Fruit fly (Drosophila melanogaster) whole organism, prepupa: ENCODE data around the gene dbr.

Experiments
- Blimp-1 ChIP-seq: fragments of 200-800 bp; sonication (Bioruptor generic); optimal IDR thresholded peaks from 3 replicates; lab custom pipeline; 2017; ENCODE audit warnings: missing biosample characterization, missing genetic modification characterization, mild to moderate bottlenecking, moderate library complexity, missing genetic modification reagents
- CG10631 ChIP-seq: fragments of 200-800 bp; sonication (Bioruptor generic); optimal IDR thresholded peaks from 2 replicates; lab custom pipeline; 2016; ENCODE audit warnings: missing biosample characterization, missing genetic modification characterization
- CG15336 ChIP-seq: fragments of 200-800 bp; sonication (Bioruptor generic); IDR thresholded peaks from 2 replicates; pipeline ENCODE4 v1.3.6; 2022; ENCODE audit warnings: missing biosample characterization, missing genetic modification characterization
- CG1621 ChIP-seq: fragments of 200-800 bp; sonication (Bioruptor generic); optimal IDR thresholded peaks from 3 replicates; lab custom pipeline; 2018; ENCODE audit warnings: missing biosample characterization, mild to moderate bottlenecking, missing genetic modification characterization
- CG16779 ChIP-seq: fragments of 200-800 bp; sonication (Bioruptor generic); optimal IDR thresholded peaks from 3 replicates; lab custom pipeline; 2017; ENCODE audit warnings: missing biosample characterization, mild to moderate bottlenecking, missing genetic modification characterization
- CG3032 ChIP-seq: fragments of 200-800 bp; optimal IDR thresholded peaks from 2 replicates; lab custom pipeline; 2019; ENCODE audit warnings: missing biosample characterization, mild to moderate bottlenecking, missing genetic modification characterization, moderate library complexity
- CG31627 ChIP-seq: fragments of 200-800 bp; sonication (Bioruptor generic); optimal IDR thresholded peaks from 3 replicates; lab custom pipeline; 2016; ENCODE audit warnings: missing biosample characterization, missing genetic modification characterization
- CG34406 ChIP-seq: fragments of 200-800 bp; sonication (Bioruptor generic); optimal IDR thresholded peaks from 3 replicates; lab custom pipeline; 2016; ENCODE audit warnings: missing biosample characterization, missing genetic modification characterization
- CG6792 ChIP-seq: fragments of 200-800 bp; sonication (Bioruptor generic); optimal IDR thresholded peaks from 3 replicates; lab custom pipeline; 2016; ENCODE audit warnings: missing biosample characterization, missing genetic modification characterization
- CG6808 ChIP-seq: fragments of 200-800 bp; sonication (Bioruptor generic); optimal IDR thresholded peaks from 3 replicates; lab custom pipeline; 2017; ENCODE audit warnings: missing biosample characterization, missing genetic modification characterization, mild to moderate bottlenecking, moderate library complexity, missing genetic modification reagents
- CG6854 ChIP-seq: fragments of 200-800 bp; sonication (Bioruptor generic); optimal IDR thresholded peaks from 2 replicates; lab custom pipeline; 2017; ENCODE audit warnings: missing biosample characterization, mild to moderate bottlenecking, missing genetic modification characterization
- CG8119 ChIP-seq: fragments of 200-800 bp; sonication (Bioruptor generic); IDR thresholded peaks from 3 replicates; pipeline ENCODE4 v1.3.6; 2022; ENCODE audit warnings: missing biosample characterization, missing genetic modification characterization
- CG8319 ChIP-seq: fragments of 200-800 bp; sonication (Bioruptor generic); optimal IDR thresholded peaks from 3 replicates; lab custom pipeline; 2016; ENCODE audit warnings: missing biosample characterization, missing genetic modification characterization
- CG8632 ChIP-seq: fragments of 200-800 bp; sonication (Bioruptor generic); optimal IDR thresholded peaks from 3 replicates; lab custom pipeline; 2016; ENCODE audit warnings: missing biosample characterization, missing genetic modification characterization
- CG9139 ChIP-seq: fragments of 200-800 bp; sonication (Bioruptor generic); optimal IDR thresholded peaks from 3 replicates; lab custom pipeline; 2017; ENCODE audit warnings: missing biosample characterization, mild to moderate bottlenecking, missing genetic modification characterization
- Eip78C ChIP-seq: fragments of 200-800 bp; sonication (Bioruptor generic); peaks from one replicate; lab custom pipeline; 2016; ENCODE audit warnings: missing biosample characterization, missing genetic modification characterization
- Ets96B ChIP-seq: fragments of 200-800 bp; optimal IDR thresholded peaks from 2 replicates; lab custom pipeline; 2019; ENCODE audit warnings: missing biosample characterization, mild to moderate bottlenecking, missing genetic modification characterization, moderate library complexity
- Gug ChIP-seq: fragments of 200-800 bp; sonication (Bioruptor generic); IDR thresholded peaks from 2 replicates; pipeline ENCODE4 v1.3.6; 2022; ENCODE audit warnings: missing biosample characterization, missing genetic modification characterization
- Hr39 ChIP-seq: fragments of 200-800 bp; sonication (Bioruptor generic); optimal IDR thresholded peaks from 2 replicates; lab custom pipeline; 2016; ENCODE audit warnings: missing biosample characterization, missing genetic modification characterization
- Smox ChIP-seq: fragments of 200-800 bp; sonication (Bioruptor generic); optimal IDR thresholded peaks from 3 replicates; lab custom pipeline; 2016; ENCODE audit warnings: missing biosample characterization, missing genetic modification characterization
- Sox102F ChIP-seq: fragments of 200-800 bp; sonication (Bioruptor generic); optimal IDR thresholded peaks from 2 replicates; lab custom pipeline; 2016; ENCODE audit warnings: missing biosample characterization, mild to moderate bottlenecking, missing genetic modification characterization
- Sox14 ChIP-seq: fragments of 200-800 bp; sonication (Bioruptor generic); optimal IDR thresholded peaks from 3 replicates; lab custom pipeline; 2016; ENCODE audit warnings: missing biosample characterization, missing genetic modification characterization
- Sox15 ChIP-seq: fragments of 200-800 bp; sonication (Bioruptor generic); optimal IDR thresholded peaks from 3 replicates; lab custom pipeline; 2016; ENCODE audit warnings: missing biosample characterization, missing genetic modification characterization
- dac ChIP-seq: fragments of 200-800 bp; sonication (Bioruptor generic); optimal IDR thresholded peaks from 2 replicates; lab custom pipeline; 2017; ENCODE audit warnings: missing biosample characterization, mild to moderate bottlenecking, missing genetic modification characterization
- dsx ChIP-seq: fragments of 200-800 bp; optimal IDR thresholded peaks from 3 replicates; lab custom pipeline; 2019; ENCODE audit warnings: missing biosample characterization, mild to moderate bottlenecking, missing genetic modification characterization, moderate library complexity; ENCODE audit not compliant: poor library complexity, severe bottlenecking
- eg ChIP-seq: fragments of 200-800 bp; sonication (Bioruptor generic); IDR thresholded peaks from 3 replicates; pipeline ENCODE4 v1.3.6; 2022; ENCODE audit warnings: missing biosample characterization, missing genetic modification characterization
- esn ChIP-seq: fragments of 200-800 bp; sonication (Bioruptor generic); optimal IDR thresholded peaks from 2 replicates; lab custom pipeline; 2016; ENCODE audit warnings: missing biosample characterization, mild to moderate bottlenecking, missing genetic modification characterization, moderate library complexity
- fd59A ChIP-seq: fragments of 200-800 bp; sonication (Bioruptor generic); optimal IDR thresholded peaks from 2 replicates; lab custom pipeline; 2017; ENCODE audit warnings: missing biosample characterization, mild to moderate bottlenecking, missing genetic modification characterization, missing genetic modification reagents
- net ChIP-seq: fragments of 200-800 bp; sonication (Bioruptor generic); optimal IDR thresholded peaks from 3 replicates; lab custom pipeline; 2016; ENCODE audit warnings: missing biosample characterization, missing genetic modification characterization
- pdm3 ChIP-seq: fragments of 200-800 bp; sonication (Bioruptor generic); optimal IDR thresholded peaks from 3 replicates; lab custom pipeline; 2016; ENCODE audit warnings: missing biosample characterization, missing genetic modification characterization
- salr ChIP-seq, 2 experiments: fragments of 200-800 bp; sonication (Bioruptor generic); optimal IDR thresholded peaks; 3 replicates each; lab custom pipeline; 2016 to 2018; ENCODE audit warnings: missing biosample characterization in 2 of 2, missing genetic modification characterization in 2 of 2, mild to moderate bottlenecking in 1 of 2
- ss ChIP-seq, 2 experiments: fragments of 200-800 bp; sonication (Bioruptor generic); optimal IDR thresholded peaks; 2 replicates in 1 of 2; 3 replicates in 1 of 2; lab custom pipeline; 2017 to 2018; ENCODE audit warnings: mild to moderate bottlenecking in 2 of 2, missing biosample characterization in 2 of 2, missing genetic modification characterization in 2 of 2, moderate library complexity in 1 of 2
- svp ChIP-seq: fragments of 200-800 bp; sonication (Bioruptor generic); peaks from one replicate; lab custom pipeline; 2016; ENCODE audit warnings: missing biosample characterization, missing genetic modification characterization
- vri ChIP-seq: fragments of 200-800 bp; sonication (Bioruptor generic); optimal IDR thresholded peaks from 3 replicates; lab custom pipeline; 2016; ENCODE audit warnings: missing biosample characterization, mild to moderate bottlenecking, missing genetic modification characterization

Gene dbr

dm6 chr2L:87255-87723, 21.0 kb downstream of the dbr start, which contains the start of gene net (continued):
- TF ChIP-seq fd59A (GFP tag; lab: Kevin White, UChicago) (peak; percentile 13), pdm3 (GFP tag; lab: Kevin White, UChicago) (peak; percentile 33), vri (peak; percentile 41), Sox102F (GFP tag; lab: Kevin White, UChicago) (peak; percentile 59), salr (GFP tag; optimal IDR thresholded peaks at IDR 0.05; lab: Kevin White, UChicago) (peak in 1 of 2 experiments; percentile 15), Sox14 (GFP tag; lab: Kevin White, UChicago) (peak; percentile 33), net (peak; percentile 86), CG31627 (GFP tag; lab: Kevin White, UChicago) (no peak), Ets96B (tag; lab: Kevin White, UChicago) (peak; percentile 74), Gug (GFP tag; lab: Robert Waterston, UW) (no peak)

dm6 chr2L:88528-88927, 22.2 kb downstream of the dbr start:
- TF ChIP-seq CG3032 (tag; lab: Kevin White, UChicago) (no peak), Gug (GFP tag; lab: Robert Waterston, UW) (no peak), CG10631 (no peak), dac (GFP tag; lab: Kevin White, UChicago) (no peak), CG9139 (no peak), CG8632 (no peak), ss (GFP tag; optimal IDR thresholded peaks at IDR 0.05; lab: Kevin White, UChicago) (no peak), Blimp-1 (GFP tag; lab: Kevin White, UChicago) (peak; percentile 81), CG6854 (peak; percentile 8), CG6792 (no peak), CG8119 (GFP tag; lab: Robert Waterston, UW) (no peak), esn (peak; percentile 1), CG34406 (no peak), fd59A (GFP tag; lab: Kevin White, UChicago) (no peak), Hr39 (GFP tag; lab: Kevin White, UChicago) (no peak), Sox15 (GFP tag; lab: Kevin White, UChicago) (no peak), CG16779 (tag; lab: Kevin White, UChicago) (no peak), CG15336 (GFP tag; lab: Robert Waterston, UW) (no peak), svp (GFP tag; lab: Kevin White, UChicago) (no peak), CG8319 (GFP tag; lab: Kevin White, UChicago) (no peak), Sox102F (GFP tag; lab: Kevin White, UChicago) (no peak), salr (GFP tag; optimal IDR thresholded peaks at IDR 0.05; lab: Kevin White, UChicago) (no peak)

- no peak for TF ChIP-seq eg (GFP tag; lab: Robert Waterston, UW)
- TF ChIP-seq Eip78C = peak; percentile 42
- TF ChIP-seq, all 60 proteins: peak for 1
Measured at dm6 chr2L:89158-89557, 22.9 kb downstream of the dbr start.

dm6 chr2L:90081-90480, 23.8 kb downstream of the dbr start:
- no peak for TF ChIP-seq CG15336 (GFP tag; lab: Robert Waterston, UW)
- no peak for TF ChIP-seq Smox
- TF ChIP-seq CG8119 (GFP tag; lab: Robert Waterston, UW) = no peak
- TF ChIP-seq CG1621 (tag; lab: Kevin White, UChicago) = no peak
- TF ChIP-seq dsx (GFP tag; lab: Kevin White, UChicago) = no peak
- TF ChIP-seq Sox15 (GFP tag; lab: Kevin White, UChicago) = no peak
- TF ChIP-seq CG6808 = no peak
- no peak for TF ChIP-seq Sox14 (GFP tag; lab: Kevin White, UChicago)
- no peak for TF ChIP-seq eg (GFP tag; lab: Robert Waterston, UW)
- TF ChIP-seq, all 60 proteins: peak for 0
